Fruit fly (Drosophila melanogaster) whole organism, embryonic: ENCODE data around the gene Ppox.

ENCODE experiments used
- ATbp ChIP-seq: fragments of 200-800 bp; sonication (Bioruptor generic); optimal IDR thresholded peaks from 2 replicates; lab custom pipeline; 2017; ENCODE audit warnings: missing biosample characterization, mild to moderate bottlenecking, missing genetic modification characterization, missing genetic modification reagents
- CG10267 ChIP-seq: fragments of 200-800 bp; sonication (Bioruptor generic); optimal IDR thresholded peaks from 2 replicates; lab custom pipeline; 2018; ENCODE audit warnings: missing biosample characterization, mild to moderate bottlenecking, missing genetic modification characterization, moderate library complexity
- CG10366 ChIP-seq: fragments of 200-800 bp; sonication (Bioruptor generic); IDR thresholded peaks from 2 replicates; pipeline ENCODE4 v1.3.6; 2022; ENCODE audit warnings: missing biosample characterization, missing genetic modification characterization
- CG12236 ChIP-seq: fragments of 200-800 bp; sonication (Bioruptor generic); optimal IDR thresholded peaks from 2 replicates; lab custom pipeline; 2016; ENCODE audit warnings: missing biosample characterization, missing genetic modification characterization
- CG1233 ChIP-seq: fragments of 200-800 bp; sonication (Bioruptor generic); optimal IDR thresholded peaks from 4 replicates; lab custom pipeline; 2018; ENCODE audit warnings: missing biosample characterization, mild to moderate bottlenecking, missing genetic modification characterization
- CG1529 ChIP-seq: fragments of 200-800 bp; sonication (Bioruptor generic); optimal IDR thresholded peaks from 3 replicates; lab custom pipeline; 2018; ENCODE audit warnings: missing biosample characterization, missing genetic modification characterization
- CG17186 ChIP-seq: fragments of 200-800 bp; sonication (Bioruptor generic); optimal IDR thresholded peaks from 3 replicates; lab custom pipeline; 2017; ENCODE audit warnings: missing biosample characterization, missing genetic modification reagents, missing genetic modification characterization
- CG17912 ChIP-seq: fragments of 200-800 bp; sonication (Bioruptor generic); optimal IDR thresholded peaks from 2 replicates; lab custom pipeline; 2018; ENCODE audit warnings: missing biosample characterization, mild to moderate bottlenecking, missing genetic modification characterization
- CG18011 ChIP-seq: fragments of 200-800 bp; sonication (Bioruptor generic); optimal IDR thresholded peaks from 2 replicates; lab custom pipeline; 2017; ENCODE audit warnings: missing biosample characterization, missing genetic modification characterization, mild to moderate bottlenecking, moderate library complexity, missing genotype
- CG1832 ChIP-seq: fragments of 200-800 bp; sonication (Bioruptor generic); optimal IDR thresholded peaks from 2 replicates; lab custom pipeline; 2017; ENCODE audit warnings: missing biosample characterization, mild to moderate bottlenecking, missing genetic modification characterization, inconsistent platforms
- CG18599 ChIP-seq: fragments of 200-800 bp; sonication (Bioruptor generic); optimal IDR thresholded peaks from 3 replicates; lab custom pipeline; 2017; ENCODE audit warnings: missing biosample characterization, missing genetic modification characterization, mild to moderate bottlenecking, moderate library complexity, missing genetic modification reagents
- CG18619 ChIP-seq: fragments of 200-800 bp; sonication (Bioruptor generic); optimal IDR thresholded peaks from 3 replicates; lab custom pipeline; 2017; ENCODE audit warnings: missing biosample characterization, mild to moderate bottlenecking, missing genetic modification characterization
- CG2116 ChIP-seq: fragments of 200-800 bp; sonication (Bioruptor generic); optimal IDR thresholded peaks from 3 replicates; lab custom pipeline; 2018; ENCODE audit warnings: missing biosample characterization, mild to moderate bottlenecking, missing genetic modification characterization
- CG33557 ChIP-seq: fragments of 200-800 bp; sonication (Bioruptor generic); optimal IDR thresholded peaks from 2 replicates; lab custom pipeline; 2019; ENCODE audit warnings: missing biosample characterization, mild to moderate bottlenecking, missing genetic modification characterization, moderate library complexity
- CG5180 ChIP-seq: fragments of 200-800 bp; sonication (Bioruptor generic); optimal IDR thresholded peaks from 3 replicates; lab custom pipeline; 2017; ENCODE audit warnings: missing biosample characterization, missing genetic modification characterization, mild to moderate bottlenecking, moderate library complexity, missing genetic modification reagents
- CG6765 ChIP-seq: fragments of 200-800 bp; sonication (Bioruptor generic); optimal IDR thresholded peaks from 3 replicates; lab custom pipeline; 2017; ENCODE audit warnings: missing biosample characterization, mild to moderate bottlenecking, missing genetic modification characterization
- CG7271 ChIP-seq: fragments of 200-800 bp; sonication (Bioruptor generic); optimal IDR thresholded peaks from 2 replicates; lab custom pipeline; 2018; ENCODE audit warnings: missing biosample characterization, mild to moderate bottlenecking, missing genetic modification characterization, moderate library complexity
- CG8359 ChIP-seq: fragments of 200-800 bp; sonication (Bioruptor generic); optimal IDR thresholded peaks from 2 replicates; lab custom pipeline; 2017; ENCODE audit warnings: missing biosample characterization, mild to moderate bottlenecking, missing genetic modification characterization, borderline replicate concordance
- CG9727 ChIP-seq: fragments of 200-800 bp; sonication (Bioruptor generic); optimal IDR thresholded peaks from 3 replicates; lab custom pipeline; 2017; ENCODE audit warnings: missing biosample characterization, mild to moderate bottlenecking, missing genetic modification characterization
- CoRest ChIP-seq: fragments of 200-800 bp; sonication (Bioruptor generic); optimal IDR thresholded peaks from 3 replicates; lab custom pipeline; 2018; ENCODE audit warnings: missing biosample characterization, mild to moderate bottlenecking, missing genetic modification characterization, moderate library complexity
- Eip74EF ChIP-seq, 2 experiments: fragments of 200-800 bp in 1 of 2; fragments of >200 bp in 1 of 2; sonication (Bioruptor generic) in 1 of 2; optimal IDR thresholded peaks; 2 replicates each; lab custom pipeline; 2017 to 2019; ENCODE audit warnings: missing biosample characterization in 2 of 2, missing genetic modification characterization in 2 of 2, mild to moderate bottlenecking in 1 of 2, moderate library complexity in 1 of 2
- Fer2 ChIP-seq: fragments of 200-800 bp; sonication (Bioruptor generic); optimal IDR thresholded peaks from 2 replicates; lab custom pipeline; 2018; ENCODE audit warnings: missing biosample characterization, mild to moderate bottlenecking, missing genetic modification characterization, moderate library complexity
- Hey ChIP-seq: fragments of 200-800 bp; sonication (Bioruptor generic); optimal IDR thresholded peaks from 3 replicates; lab custom pipeline; 2018; ENCODE audit warnings: missing biosample characterization, mild to moderate bottlenecking, missing genetic modification characterization
- Hr39 ChIP-seq: fragments of >200 bp; optimal IDR thresholded peaks from 2 replicates; lab custom pipeline; 2017
- Hr51 ChIP-seq, 2 experiments: fragments of 200-800 bp; sonication (Bioruptor generic); optimal IDR thresholded peaks; 2 replicates in 1 of 2; 3 replicates in 1 of 2; lab custom pipeline; 2016 to 2018; ENCODE audit warnings: missing biosample characterization in 2 of 2, missing genetic modification characterization in 2 of 2, mild to moderate bottlenecking in 1 of 2, moderate library complexity in 1 of 2
- Hr78 ChIP-seq, 2 experiments: fragments of 200-800 bp in 1 of 2; fragments of >200 bp in 1 of 2; sonication (Bioruptor generic) in 1 of 2; optimal IDR thresholded peaks; 2 replicates each; lab custom pipeline; 2017 to 2019; ENCODE audit warnings: missing biosample characterization in 2 of 2, missing genetic modification characterization in 2 of 2, mild to moderate bottlenecking in 1 of 2, moderate library complexity in 1 of 2
- Lhr ChIP-seq: fragments of 200-800 bp; sonication (Bioruptor generic); optimal IDR thresholded peaks from 3 replicates; lab custom pipeline; 2017; ENCODE audit warnings: mild to moderate bottlenecking, missing biosample characterization, missing genetic modification reagents, missing genetic modification characterization
- Nf-YA ChIP-seq: fragments of 200-800 bp; sonication (Bioruptor generic); IDR thresholded peaks from 2 replicates; pipeline ENCODE4 v1.3.6; 2022; ENCODE audit warnings: missing biosample characterization, missing genetic modification characterization
- Xrp1 ChIP-seq: fragments of 200-800 bp; sonication (Bioruptor generic); IDR thresholded peaks from 2 replicates; pipeline ENCODE4 v1.3.6; 2022; ENCODE audit warnings: missing biosample characterization, missing genetic modification characterization
- ara ChIP-seq: fragments of 200-800 bp; sonication (Bioruptor generic); IDR thresholded peaks from 2 replicates; pipeline ENCODE4 v1.3.6; 2022; ENCODE audit warnings: missing biosample characterization, missing genetic modification characterization
- bowl ChIP-seq: fragments of 200-800 bp; sonication (Bioruptor generic); IDR thresholded peaks from 2 replicates; pipeline ENCODE4 v1.3.6; 2022; ENCODE audit warnings: missing biosample characterization, missing genetic modification characterization
- br ChIP-seq: fragments of >200 bp; optimal IDR thresholded peaks from 2 replicates; lab custom pipeline; 2017
- ci ChIP-seq: fragments of 200-800 bp; sonication (Bioruptor generic); IDR thresholded peaks from 3 replicates; pipeline ENCODE4 v1.3.6; 2022; ENCODE audit warnings: missing biosample characterization, missing genetic modification characterization
- crc ChIP-seq: fragments of 200-800 bp; sonication (Bioruptor generic); optimal IDR thresholded peaks from 2 replicates; lab custom pipeline; 2016; ENCODE audit warnings: missing biosample characterization, missing genetic modification characterization
- dmrt99B ChIP-seq: fragments of 200-800 bp; sonication (Bioruptor generic); optimal IDR thresholded peaks from 2 replicates; lab custom pipeline; 2018; ENCODE audit warnings: missing biosample characterization, mild to moderate bottlenecking, missing genetic modification characterization, moderate library complexity
- eve ChIP-seq, 2 experiments: fragments of >200 bp; optimal IDR thresholded peaks; 2 replicates each; lab custom pipeline; 2017; ENCODE audit warnings: missing biosample characterization in 2 of 2, missing genetic modification characterization in 2 of 2
- grn ChIP-seq: fragments of 200-800 bp; sonication (Bioruptor generic); optimal IDR thresholded peaks from 3 replicates; lab custom pipeline; 2017; ENCODE audit warnings: missing biosample characterization, missing genetic modification characterization
- gsb ChIP-seq: fragments of 200-800 bp; sonication (Bioruptor generic); IDR thresholded peaks from 2 replicates; pipeline ENCODE4 v1.3.6; 2022; ENCODE audit warnings: missing biosample characterization, missing genetic modification characterization
- hb ChIP-seq: fragments of 200-800 bp; sonication (Bioruptor generic); IDR thresholded peaks from 3 replicates; pipeline ENCODE4 v1.3.6; 2022; ENCODE audit warnings: missing biosample characterization, missing genetic modification characterization; ENCODE audit not compliant: partially characterized antibody
- jing ChIP-seq: fragments of 200-800 bp; sonication (Bioruptor generic); optimal IDR thresholded peaks from 2 replicates; lab custom pipeline; 2018; ENCODE audit warnings: missing biosample characterization, mild to moderate bottlenecking, missing genetic modification characterization
- klu ChIP-seq: fragments of 200-800 bp; sonication (Bioruptor generic); IDR thresholded peaks from 2 replicates; pipeline ENCODE4 v1.3.6; 2022; ENCODE audit warnings: missing biosample characterization, missing genetic modification characterization
- lola ChIP-seq, 3 experiments: fragments of >200 bp in 2 of 3; fragments of 200-800 bp in 1 of 3; sonication (Bioruptor generic) in 1 of 3; optimal IDR thresholded peaks; 2 replicates each; lab custom pipeline; 2017 to 2019; ENCODE audit warnings: missing biosample characterization in 3 of 3, missing genetic modification characterization in 3 of 3, mild to moderate bottlenecking in 1 of 3, moderate library complexity in 1 of 3
- ranshi ChIP-seq: fragments of 200-800 bp; sonication (Bioruptor generic); IDR thresholded peaks from 2 replicates; pipeline ENCODE4 v1.3.6; 2022; ENCODE audit warnings: missing biosample characterization, missing genetic modification characterization
- schlank ChIP-seq: fragments of 200-800 bp; sonication (Bioruptor generic); optimal IDR thresholded peaks from 2 replicates; lab custom pipeline; 2018; ENCODE audit warnings: missing biosample characterization, mild to moderate bottlenecking, missing genetic modification characterization
- sd ChIP-seq: fragments of 200-800 bp; sonication (Bioruptor generic); optimal IDR thresholded peaks from 3 replicates; lab custom pipeline; 2018; ENCODE audit warnings: missing biosample characterization, mild to moderate bottlenecking, missing genetic modification characterization, moderate library complexity
- sens-2 ChIP-seq: fragments of 200-800 bp; sonication (Bioruptor generic); IDR thresholded peaks from 2 replicates; pipeline ENCODE4 v1.3.6; 2022; ENCODE audit warnings: missing biosample characterization, missing genetic modification characterization
- slp2 ChIP-seq: fragments of 200-800 bp; sonication (Bioruptor generic); optimal IDR thresholded peaks from 2 replicates; lab custom pipeline; 2016; ENCODE audit warnings: missing biosample characterization, missing genetic modification characterization
- so ChIP-seq: fragments of 200-800 bp; sonication (Bioruptor generic); IDR thresholded peaks from 3 replicates; pipeline ENCODE4 v1.3.6; 2022; ENCODE audit warnings: missing biosample characterization, missing genetic modification characterization
- sr ChIP-seq: fragments of 200-800 bp; sonication (Bioruptor generic); IDR thresholded peaks from 3 replicates; pipeline ENCODE4 v1.3.6; 2022; ENCODE audit warnings: missing biosample characterization, missing genetic modification characterization
- z ChIP-seq: fragments of 200-800 bp; sonication (Bioruptor generic); IDR thresholded peaks from 3 replicates; pipeline ENCODE4 v1.3.6; 2022; ENCODE audit warnings: missing biosample characterization, missing genetic modification characterization

The Ppox gene

DNA sequence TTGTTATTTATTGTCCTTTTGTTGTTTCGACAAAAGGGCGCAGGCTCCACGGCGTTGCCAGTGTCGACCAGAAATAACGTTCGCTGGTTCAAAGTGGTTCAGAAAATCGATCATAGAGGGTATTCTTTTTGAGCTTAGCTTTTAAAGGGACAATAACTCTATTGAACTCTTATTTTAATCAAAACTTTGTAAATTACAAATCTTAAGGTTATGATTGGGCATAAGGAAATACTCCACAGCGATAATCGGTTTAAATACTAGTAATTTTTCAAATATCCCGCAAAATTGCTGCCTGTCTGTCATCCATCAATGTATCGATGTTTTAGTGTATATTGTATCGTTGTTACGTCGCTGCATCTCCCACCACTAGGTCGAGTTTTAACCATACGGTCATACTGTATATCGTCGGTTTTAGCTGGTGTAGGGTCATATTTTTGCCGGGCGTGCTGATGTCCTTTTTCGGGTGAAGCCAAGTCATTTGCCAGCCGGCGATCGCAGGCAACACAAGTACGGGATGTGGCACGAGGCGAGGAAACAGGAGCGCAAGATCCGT, 6.8 kb downstream of the Ppox start, which contains the start of the genes CG31125 and CG6695 (continued):
- TF ChIP-seq eve (GFP tag; optimal IDR thresholded peaks at IDR 0.05; lab: Kevin White, UChicago) (no peak), ranshi (GFP tag; lab: Robert Waterston, UW) (peak; percentile 15; the same call in 1 of the 2 replicates), CG12236 (peak; percentile 28), ATbp (GFP tag; lab: Kevin White, UChicago) (no peak), Hr51 (GFP tag; optimal IDR thresholded peaks at IDR 0.05; lab: Kevin White, UChicago) (peak in 1 of 2 experiments; percentile 35), CG10267 (tag; lab: Kevin White, UChicago) (peak; percentile 54), Eip74EF (GFP tag; optimal IDR thresholded peaks at IDR 0.05; lab: Kevin White, UChicago) (no peak), schlank (tag; lab: Kevin White, UChicago) (no peak), sr (no peak), sd (tag; lab: Kevin White, UChicago) (no peak), CoRest (peak; percentile 77), CG1233 (GFP tag; lab: Kevin White, UChicago) (peak; percentile 24), Xrp1 (GFP tag; lab: Robert Waterston, UW) (peak; percentile 33; the same call in 1 of the 2 replicates), CG2116 (peak; percentile 94), klu (no peak), gsb (GFP tag; lab: Robert Waterston, UW) (no peak), CG1529 (GFP tag; lab: Kevin White, UChicago) (no peak), CG5180 (no peak), grn (GFP tag; lab: Kevin White, UChicago) (no peak), CG1832 (GFP tag; lab: Kevin White, UChicago) (no peak), dmrt99B (tag; lab: Kevin White, UChicago) (no peak), z (GFP tag; lab: Robert Waterston, UW) (no peak), hb (GFP tag; lab: Robert Waterston, UW) (peak; percentile 78), CG17912 (GFP tag; lab: Kevin White, UChicago) (no peak), Lhr (GFP tag; lab: Kevin White, UChicago) (no peak), Hr39 (lab: Kevin White, UChicago) (no peak), CG18619 (peak; percentile 35), CG17186 (GFP tag; lab: Kevin White, UChicago) (peak; percentile 47), slp2 (GFP tag; lab: Kevin White, UChicago) (peak; percentile 34), CG18599 (GFP tag; lab: Kevin White, UChicago) (no peak), lola (GFP tag; optimal IDR thresholded peaks at IDR 0.05; lab: Kevin White, UChicago) (peak in 1 of 3 experiments; percentile 44), CG6765 (no peak), CG7271 (no peak), CG10366 (GFP tag; lab: Robert Waterston, UW) (peak; percentile 28; the same call in 1 of the 2 replicates), Hr78 (GFP tag; optimal IDR thresholded peaks at IDR 0.05; lab: Kevin White, UChicago) (no peak), Nf-YA (GFP tag; lab: Robert Waterston, UW) (no peak), CG18011 (GFP tag; lab: Kevin White, UChicago) (peak; percentile 21), CG9727 (GFP tag; lab: Kevin White, UChicago) (peak; percentile 57), CG8359 (no peak), so (no peak), Hey (tag; lab: Kevin White, UChicago) (no peak), ara (no peak), ci (0 out of 3 replicates have a peak, but pooled peaks have one; percentile 53), Fer2 (tag; lab: Kevin White, UChicago) (peak; percentile 2), sens-2 (GFP tag; lab: Robert Waterston, UW) (no peak), CG33557 (GFP tag; lab: Kevin White, UChicago) (no peak), crc (GFP tag; lab: Kevin White, UChicago) (no peak), bowl (GFP tag; lab: Robert Waterston, UW) (no peak), jing (GFP tag; lab: Kevin White, UChicago) (no peak), br (lab: Kevin White, UChicago) (no peak)
